Worm (Caenorhabditis elegans): ENCODE measurements around the gene F36H5.9.
"Not testable (repeated sequence)": the region's sequence is repeated elsewhere in the genome, so short reads cannot be mapped to it uniquely, and the experiment has no call there.

F36H5.9 gene

ce11 chrII:1752990-1753389, at the start of gene F36H5.9:
TSS of gene F36H5.9 (minus strand) at chrII:1753090.
- TF ChIP-seq scrt-1 (GFP tag; IDR thresholded peaks at IDR 0.05) = no peak
- TF ChIP-seq ama-1 (optimal IDR thresholded peaks at IDR 0.05) = no peak
- TF ChIP-seq hmbx-1 (tag; optimal IDR thresholded peaks at IDR 0.05) = no peak
- TF ChIP-seq tbx-37 (GFP tag; conservative IDR thresholded peaks at IDR 0.05) = no peak

- TF ChIP-seq pes-1 (GFP tag; IDR thresholded peaks at IDR 0.05) = no peak
- TF ChIP-seq ama-1 (optimal IDR thresholded peaks at IDR 0.05) = no peak
- no peak for TF ChIP-seq tbx-37 (GFP tag; conservative IDR thresholded peaks at IDR 0.05)
- TF ChIP-seq tra-4 (tag; optimal IDR thresholded peaks at IDR 0.05) = no peak
- TF ChIP-seq B0310.2 (tag; optimal IDR thresholded peaks at IDR 0.05) = no peak
- no peak for TF ChIP-seq tbx-11 (GFP tag; IDR thresholded peaks at IDR 0.05)
- TF ChIP-seq ceh-13 (GFP tag; optimal IDR thresholded peaks at IDR 0.05) = no peak
- TF ChIP-seq F13C5.2 (tag; optimal IDR thresholded peaks at IDR 0.05) = no peak
- TF ChIP-seq flt-1 (GFP tag; IDR thresholded peaks at IDR 0.05) = no peak
- no peak for TF ChIP-seq scrt-1 (GFP tag; IDR thresholded peaks at IDR 0.05)
- TF ChIP-seq ceh-36 (tag; optimal IDR thresholded peaks at IDR 0.05) = no peak
- no peak for TF ChIP-seq aly-1 (tag; optimal IDR thresholded peaks at IDR 0.05)
- no peak for TF ChIP-seq hmg-4 (GFP tag; optimal IDR thresholded peaks at IDR 0.05)
- no peak for TF ChIP-seq hmbx-1 (tag; optimal IDR thresholded peaks at IDR 0.05)
- TF ChIP-seq sea-1 (GFP tag; conservative IDR thresholded peaks at IDR 0.05) = no peak
- TF ChIP-seq ets-7 (tag; optimal IDR thresholded peaks at IDR 0.05) = no peak
- TF ChIP-seq hnd-1 (tag; optimal IDR thresholded peaks at IDR 0.05) = no peak
These were observed 35.2 kb upstream of the F36H5.9 start, which contains the start of the genes C08F1.6 and fbxb-13 for ce11 chrII:1788087-1788486. TSS of gene C08F1.6 (minus strand) at chrII:1788187. TSS of gene fbxb-13 (plus strand) at chrII:1788277.

ce11 chrII:1787208-1787607, 34.3 kb upstream of the F36H5.9 start:
- TF ChIP-seq flt-1 (GFP tag; IDR thresholded peaks at IDR 0.05) = no peak
- no peak for TF ChIP-seq aly-1 (tag; optimal IDR thresholded peaks at IDR 0.05)

ce11 chrII:1786209-1786608, 33.3 kb upstream of the F36H5.9 start, which contains the start of gene C08F1.10:
TSS of gene C08F1.10 (minus strand) at chrII:1786309.
- no peak for TF ChIP-seq hmg-4 (GFP tag; optimal IDR thresholded peaks at IDR 0.05)
- no peak for TF ChIP-seq ama-1 (optimal IDR thresholded peaks at IDR 0.05)
- no peak for TF ChIP-seq pes-1 (GFP tag; IDR thresholded peaks at IDR 0.05)
- TF ChIP-seq tbx-11 (GFP tag; IDR thresholded peaks at IDR 0.05) = no peak
- no peak for TF ChIP-seq hmbx-1 (tag; optimal IDR thresholded peaks at IDR 0.05)
- TF ChIP-seq flt-1 (GFP tag; IDR thresholded peaks at IDR 0.05) = no peak
- TF ChIP-seq B0310.2 (tag; optimal IDR thresholded peaks at IDR 0.05) = no peak
- TF ChIP-seq sea-1 (GFP tag; conservative IDR thresholded peaks at IDR 0.05) = no peak
- no peak for TF ChIP-seq ceh-36 (tag; optimal IDR thresholded peaks at IDR 0.05)
- TF ChIP-seq ceh-13 (GFP tag; optimal IDR thresholded peaks at IDR 0.05) = no peak
- TF ChIP-seq scrt-1 (GFP tag; IDR thresholded peaks at IDR 0.05) = no peak

- no peak for TF ChIP-seq ceh-13 (GFP tag; optimal IDR thresholded peaks at IDR 0.05)
- TF ChIP-seq hmbx-1 (tag; optimal IDR thresholded peaks at IDR 0.05) = no peak
- no peak for TF ChIP-seq tbx-37 (GFP tag; conservative IDR thresholded peaks at IDR 0.05)
- TF ChIP-seq ama-1 (optimal IDR thresholded peaks at IDR 0.05) = no peak
- TF ChIP-seq hnd-1 (tag; optimal IDR thresholded peaks at IDR 0.05) = no peak
- no peak for TF ChIP-seq tra-4 (tag; optimal IDR thresholded peaks at IDR 0.05)
- no peak for TF ChIP-seq scrt-1 (GFP tag; IDR thresholded peaks at IDR 0.05)
- TF ChIP-seq tbx-11 (GFP tag; IDR thresholded peaks at IDR 0.05) = no peak
- no peak for TF ChIP-seq aly-1 (tag; optimal IDR thresholded peaks at IDR 0.05)
These were observed 31.9 kb upstream of the F36H5.9 start, which contains the start of gene C08F1.11 for ce11 chrII:1784799-1785198. TSS of gene C08F1.11 (minus strand) at chrII:1784899.

- TF ChIP-seq ama-1 (optimal IDR thresholded peaks at IDR 0.05) = no peak
- TF ChIP-seq sea-1 (GFP tag; conservative IDR thresholded peaks at IDR 0.05) = no peak
- no peak for TF ChIP-seq aly-1 (tag; optimal IDR thresholded peaks at IDR 0.05)
- TF ChIP-seq hmg-4 (GFP tag; optimal IDR thresholded peaks at IDR 0.05) = no peak
- no peak for TF ChIP-seq ceh-36 (tag; optimal IDR thresholded peaks at IDR 0.05)
- TF ChIP-seq hmbx-1 (tag; optimal IDR thresholded peaks at IDR 0.05) = no peak
- TF ChIP-seq ceh-13 (GFP tag; optimal IDR thresholded peaks at IDR 0.05) = no peak
- TF ChIP-seq scrt-1 (GFP tag; IDR thresholded peaks at IDR 0.05) = no peak
- no peak for TF ChIP-seq pes-1 (GFP tag; IDR thresholded peaks at IDR 0.05)
- TF ChIP-seq tbx-37 (GFP tag; conservative IDR thresholded peaks at IDR 0.05) = no peak
- TF ChIP-seq B0310.2 (tag; optimal IDR thresholded peaks at IDR 0.05) = no peak
- no peak for TF ChIP-seq tbx-11 (GFP tag; IDR thresholded peaks at IDR 0.05)
- no peak for TF ChIP-seq tra-4 (tag; optimal IDR thresholded peaks at IDR 0.05)
- TF ChIP-seq hnd-1 (tag; optimal IDR thresholded peaks at IDR 0.05) = no peak
- TF ChIP-seq flt-1 (GFP tag; IDR thresholded peaks at IDR 0.05) = no peak
- TF ChIP-seq F13C5.2 (tag; optimal IDR thresholded peaks at IDR 0.05) = no peak
- no peak for TF ChIP-seq ets-7 (tag; optimal IDR thresholded peaks at IDR 0.05)
These were observed 29.6 kb upstream of the F36H5.9 start, which contains the start of gene math-4 for ce11 chrII:1782474-1782873. TSS of gene math-4 (minus strand) at chrII:1782574.

- TF ChIP-seq ama-1 (optimal IDR thresholded peaks at IDR 0.05); hnd-1 (tag; optimal IDR thresholded peaks at IDR 0.05); scrt-1 (GFP tag; IDR thresholded peaks at IDR 0.05): not testable (repeated sequence)
These were observed 22.3 kb upstream of the F36H5.9 start, which contains the start of gene F36H5.14 for ce11 chrII:1775234-1775633. TSS of gene F36H5.14 (plus strand) at chrII:1775534.

- no peak for TF ChIP-seq scrt-1 (GFP tag; IDR thresholded peaks at IDR 0.05)
These were observed 18.9 kb upstream of the F36H5.9 start, which contains the start of gene math-3 for ce11 chrII:1771785-1772184. TSS of gene math-3 (plus strand) at chrII:1772085.

ce11 chrII:1771347-1771746, 18.5 kb upstream of the F36H5.9 start, which contains the start of gene math-26:
TSS of gene math-26 (plus strand) at chrII:1771647.
- not testable (repeated sequence) for TF ChIP-seq hmbx-1 (tag; optimal IDR thresholded peaks at IDR 0.05); ets-7 (tag; optimal IDR thresholded peaks at IDR 0.05); sea-1 (GFP tag; conservative IDR thresholded peaks at IDR 0.05)
